Fruit fly (Drosophila melanogaster) whole organism, embryonic: ENCODE data around the gene Syt12.

Experiments
- CG10274 ChIP-seq: fragments of 200-800 bp; sonication (Bioruptor generic); optimal IDR thresholded peaks from 3 replicates; lab custom pipeline; 2017; ENCODE audit warnings: missing biosample characterization, mild to moderate bottlenecking, missing genetic modification characterization
- CG10543 ChIP-seq: fragments of 200-800 bp; sonication (Bioruptor generic); optimal IDR thresholded peaks from 3 replicates; lab custom pipeline; 2017; ENCODE audit warnings: missing biosample characterization, mild to moderate bottlenecking, missing genetic modification characterization, moderate library complexity
- CG10565 ChIP-seq: fragments of 200-800 bp; sonication (Bioruptor generic); optimal IDR thresholded peaks from 3 replicates; lab custom pipeline; 2016; ENCODE audit warnings: missing biosample characterization, mild to moderate bottlenecking, missing genetic modification characterization
- CG10654 ChIP-seq: fragments of 200-800 bp; sonication (Bioruptor generic); optimal IDR thresholded peaks from 2 replicates; lab custom pipeline; 2016; ENCODE audit warnings: missing biosample characterization, missing genetic modification characterization
- CG10959 ChIP-seq: fragments of 200-800 bp; sonication (Bioruptor generic); IDR thresholded peaks from 2 replicates; pipeline ENCODE4 v1.3.6; 2022; ENCODE audit warnings: missing biosample characterization, missing genetic modification characterization
- CG12942 ChIP-seq: fragments of 200-800 bp; sonication (Bioruptor generic); optimal IDR thresholded peaks from 3 replicates; lab custom pipeline; 2016; ENCODE audit warnings: missing biosample characterization, missing genetic modification characterization
- CG14667 ChIP-seq: fragments of 200-800 bp; sonication (Bioruptor generic); IDR thresholded peaks from 2 replicates; pipeline ENCODE4 v1.3.6; 2022; ENCODE audit warnings: missing biosample characterization, missing genetic modification characterization
- CG15073 ChIP-seq: fragments of 200-800 bp; sonication (Bioruptor generic); optimal IDR thresholded peaks from 2 replicates; lab custom pipeline; 2016; ENCODE audit warnings: missing biosample characterization, missing genetic modification characterization
- CG15514 ChIP-seq: fragments of 200-800 bp; sonication (Bioruptor generic); optimal IDR thresholded peaks from 3 replicates; lab custom pipeline; 2017; ENCODE audit warnings: missing biosample characterization, missing genetic modification characterization, mild to moderate bottlenecking, moderate library complexity, missing genetic modification reagents
- CG15696 ChIP-seq: fragments of 200-800 bp; sonication (Bioruptor generic); optimal IDR thresholded peaks from 2 replicates; lab custom pipeline; 2019; ENCODE audit warnings: missing biosample characterization, mild to moderate bottlenecking, missing genetic modification characterization, moderate library complexity
- CG16813 ChIP-seq: fragments of 200-800 bp; sonication (Bioruptor generic); IDR thresholded peaks from 3 replicates; pipeline ENCODE4 v1.3.6; 2022; ENCODE audit warnings: missing biosample characterization, missing genetic modification characterization; ENCODE audit not compliant: partially characterized antibody
- CG2875 ChIP-seq: fragments of 200-800 bp; sonication (Bioruptor generic); optimal IDR thresholded peaks from 2 replicates; lab custom pipeline; 2017; ENCODE audit warnings: missing biosample characterization, mild to moderate bottlenecking, missing genetic modification characterization, missing genetic modification reagents
- CG2889 ChIP-seq: fragments of 200-800 bp; sonication (Bioruptor generic); IDR thresholded peaks from 3 replicates; pipeline ENCODE4 v1.3.6; 2022; ENCODE audit warnings: missing biosample characterization, missing genetic modification characterization
- CG31441 ChIP-seq: fragments of 200-800 bp; sonication (Bioruptor generic); IDR thresholded peaks from 2 replicates; pipeline ENCODE4 v1.3.6; 2022; ENCODE audit warnings: missing biosample characterization, missing genetic modification characterization
- CG3281 ChIP-seq: fragments of 200-800 bp; sonication (Bioruptor generic); optimal IDR thresholded peaks from 3 replicates; lab custom pipeline; 2017; ENCODE audit warnings: missing biosample characterization, mild to moderate bottlenecking, missing genetic modification characterization
- CG34376 ChIP-seq: fragments of 200-800 bp; sonication (Bioruptor generic); optimal IDR thresholded peaks from 2 replicates; lab custom pipeline; 2018; ENCODE audit warnings: missing biosample characterization, mild to moderate bottlenecking, missing genetic modification characterization
- CG4360 ChIP-seq: fragments of 200-800 bp; sonication (Bioruptor generic); IDR thresholded peaks from 2 replicates; pipeline ENCODE4 v1.3.6; 2022; ENCODE audit warnings: missing biosample characterization, missing genetic modification characterization
- CG8089 ChIP-seq: fragments of 200-800 bp; sonication (Bioruptor generic); optimal IDR thresholded peaks from 3 replicates; lab custom pipeline; 2016; ENCODE audit warnings: missing biosample characterization, missing genetic modification characterization
- ERR ChIP-seq: fragments of 200-800 bp; sonication (Bioruptor generic); optimal IDR thresholded peaks from 2 replicates; lab custom pipeline; 2016; ENCODE audit warnings: missing biosample characterization, missing genetic modification characterization
- HLH3B ChIP-seq: fragments of 200-800 bp; sonication (Bioruptor generic); IDR thresholded peaks from 2 replicates; pipeline ENCODE4 v1.3.6; 2022; ENCODE audit warnings: missing biosample characterization, missing genetic modification characterization
- HLH54F ChIP-seq: fragments of 200-800 bp; sonication (Bioruptor generic); optimal IDR thresholded peaks from 3 replicates; lab custom pipeline; 2016; ENCODE audit warnings: missing biosample characterization, missing genetic modification characterization
- Kr ChIP-seq: fragments of 200-800 bp; sonication (Bioruptor generic); optimal IDR thresholded peaks from 2 replicates; lab custom pipeline; 2017; ENCODE audit warnings: missing biosample characterization, mild to moderate bottlenecking, missing genetic modification characterization
- Med ChIP-seq: fragments of 200-800 bp; sonication (Bioruptor generic); peaks from one replicate; lab custom pipeline; 2016; ENCODE audit warnings: missing biosample characterization, missing genetic modification characterization, mild to moderate bottlenecking, inconsistent platforms, moderate library complexity
- Side ChIP-seq: fragments of 200-800 bp; sonication (Bioruptor generic); optimal IDR thresholded peaks from 2 replicates; lab custom pipeline; 2016; ENCODE audit warnings: missing biosample characterization, missing genetic modification characterization
- Sox102F ChIP-seq: fragments of 200-800 bp; sonication (Bioruptor generic); optimal IDR thresholded peaks from 2 replicates; lab custom pipeline; 2018; ENCODE audit warnings: missing biosample characterization, mild to moderate bottlenecking, missing genetic modification characterization, moderate library complexity
- chinmo ChIP-seq: fragments of 200-800 bp; sonication (Bioruptor generic); IDR thresholded peaks from 4 replicates; pipeline ENCODE4 v1.3.6; 2022; ENCODE audit warnings: missing biosample characterization, missing genetic modification characterization; ENCODE audit not compliant: partially characterized antibody
- chm ChIP-seq: fragments of 200-800 bp; sonication (Bioruptor generic); IDR thresholded peaks from 2 replicates; pipeline ENCODE4 v1.3.6; 2022; ENCODE audit warnings: missing biosample characterization, missing genetic modification characterization
- ci ChIP-seq: fragments of 200-800 bp; sonication (Bioruptor generic); IDR thresholded peaks from 3 replicates; pipeline ENCODE4 v1.3.6; 2022; ENCODE audit warnings: missing biosample characterization, missing genetic modification characterization
- en ChIP-seq: fragments of 200-800 bp; sonication (Bioruptor generic); optimal IDR thresholded peaks from 2 replicates; lab custom pipeline; 2016; ENCODE audit warnings: missing biosample characterization, missing genetic modification characterization
- eve ChIP-seq, 2 experiments: fragments of >200 bp; optimal IDR thresholded peaks; 2 replicates each; lab custom pipeline; 2017; ENCODE audit warnings: missing biosample characterization in 2 of 2, missing genetic modification characterization in 2 of 2
- ewg ChIP-seq: fragments of 200-800 bp; sonication (Bioruptor generic); optimal IDR thresholded peaks from 3 replicates; lab custom pipeline; 2017; ENCODE audit warnings: mild to moderate bottlenecking, missing biosample characterization, missing genetic modification reagents, missing genetic modification characterization
- fd64A ChIP-seq: fragments of 200-800 bp; sonication (Bioruptor generic); optimal IDR thresholded peaks from 3 replicates; lab custom pipeline; 2018; ENCODE audit warnings: missing biosample characterization, mild to moderate bottlenecking, missing genetic modification characterization
- gce ChIP-seq: fragments of 200-800 bp; sonication (Bioruptor generic); IDR thresholded peaks from 3 replicates; pipeline ENCODE4 v1.3.6; 2022; ENCODE audit warnings: missing biosample characterization, missing genetic modification characterization
- gcm ChIP-seq: fragments of 200-800 bp; sonication (Bioruptor generic); optimal IDR thresholded peaks from 2 replicates; lab custom pipeline; 2019; ENCODE audit warnings: missing biosample characterization, mild to moderate bottlenecking, missing genetic modification characterization, moderate library complexity
- gro ChIP-seq: fragments of 200-800 bp; sonication (Bioruptor generic); optimal IDR thresholded peaks from 2 replicates; lab custom pipeline; 2016; ENCODE audit warnings: missing biosample characterization, missing genetic modification characterization
- hbn ChIP-seq: fragments of 200-800 bp; sonication (Bioruptor generic); IDR thresholded peaks from 2 replicates; pipeline ENCODE4 v1.3.6; 2022; ENCODE audit warnings: missing biosample characterization, missing genetic modification characterization; ENCODE audit not compliant: partially characterized antibody
- her ChIP-seq: fragments of 200-800 bp; sonication (Bioruptor generic); optimal IDR thresholded peaks from 2 replicates; lab custom pipeline; 2016; ENCODE audit warnings: missing biosample characterization, missing genetic modification characterization
- lilli ChIP-seq: fragments of 200-800 bp; sonication (Bioruptor generic); optimal IDR thresholded peaks from 3 replicates; lab custom pipeline; 2016; ENCODE audit warnings: missing biosample characterization, missing genetic modification characterization
- nerfin-1 ChIP-seq: fragments of 200-800 bp; sonication (Bioruptor generic); optimal IDR thresholded peaks from 3 replicates; lab custom pipeline; 2019; ENCODE audit warnings: missing biosample characterization, mild to moderate bottlenecking, missing genetic modification characterization, moderate library complexity
- nmo ChIP-seq: fragments of 200-800 bp; sonication (Bioruptor generic); optimal IDR thresholded peaks from 2 replicates; lab custom pipeline; 2018; ENCODE audit warnings: missing biosample characterization, mild to moderate bottlenecking, missing genetic modification characterization, moderate library complexity
- pho ChIP-seq: fragments of 200-800 bp; sonication (Bioruptor generic); optimal IDR thresholded peaks from 2 replicates; lab custom pipeline; 2016; ENCODE audit warnings: missing biosample characterization, missing genetic modification characterization
- prd ChIP-seq, 3 experiments: fragments of >200 bp in 2 of 3; fragments of 200-800 bp in 1 of 3; sonication (Bioruptor generic) in 1 of 3; optimal IDR thresholded peaks in 2 of 3; IDR thresholded peaks in 1 of 3; 2 replicates in 2 of 3; 3 replicates in 1 of 3; pipeline versions ENCODE4 v1.3.6 to Lab custom; 2017 to 2022; ENCODE audit warnings: missing biosample characterization in 1 of 3, missing genetic modification characterization in 1 of 3
- ro ChIP-seq: fragments of 200-800 bp; sonication (Bioruptor generic); IDR thresholded peaks from 2 replicates; pipeline ENCODE4 v1.3.6; 2022; ENCODE audit warnings: missing biosample characterization, missing genetic modification characterization
- sob ChIP-seq: fragments of 200-800 bp; sonication (Bioruptor generic); IDR thresholded peaks from 2 replicates; pipeline ENCODE4 v1.3.6; 2022; ENCODE audit warnings: missing biosample characterization, missing genetic modification characterization
- sug ChIP-seq: fragments of 200-800 bp; optimal IDR thresholded peaks from 2 replicates; lab custom pipeline; 2019; ENCODE audit warnings: missing biosample characterization, mild to moderate bottlenecking, missing genetic modification characterization, moderate library complexity
- tll ChIP-seq, 2 experiments: fragments of 200-800 bp in 1 of 2; fragments of >200 bp in 1 of 2; sonication (Bioruptor generic) in 1 of 2; optimal IDR thresholded peaks; 2 replicates each; lab custom pipeline; 2017 to 2019; ENCODE audit warnings: missing biosample characterization in 2 of 2, missing genetic modification characterization in 2 of 2, mild to moderate bottlenecking in 1 of 2, moderate library complexity in 1 of 2
- tna ChIP-seq: fragments of 200-800 bp; sonication (Bioruptor generic); IDR thresholded peaks from 2 replicates; pipeline ENCODE4 v1.3.6; 2022; ENCODE audit warnings: missing biosample characterization, missing genetic modification characterization; ENCODE audit not compliant: partially characterized antibody
- usp ChIP-seq: fragments of >200 bp; optimal IDR thresholded peaks from 2 replicates; lab custom pipeline; 2017; ENCODE audit warnings: missing biosample characterization, missing genetic modification characterization
- wor ChIP-seq: fragments of 200-800 bp; sonication (Bioruptor generic); IDR thresholded peaks from 2 replicates; pipeline ENCODE4 v1.3.6; 2022; ENCODE audit warnings: missing biosample characterization, missing genetic modification characterization

Syt12 gene

DNA sequence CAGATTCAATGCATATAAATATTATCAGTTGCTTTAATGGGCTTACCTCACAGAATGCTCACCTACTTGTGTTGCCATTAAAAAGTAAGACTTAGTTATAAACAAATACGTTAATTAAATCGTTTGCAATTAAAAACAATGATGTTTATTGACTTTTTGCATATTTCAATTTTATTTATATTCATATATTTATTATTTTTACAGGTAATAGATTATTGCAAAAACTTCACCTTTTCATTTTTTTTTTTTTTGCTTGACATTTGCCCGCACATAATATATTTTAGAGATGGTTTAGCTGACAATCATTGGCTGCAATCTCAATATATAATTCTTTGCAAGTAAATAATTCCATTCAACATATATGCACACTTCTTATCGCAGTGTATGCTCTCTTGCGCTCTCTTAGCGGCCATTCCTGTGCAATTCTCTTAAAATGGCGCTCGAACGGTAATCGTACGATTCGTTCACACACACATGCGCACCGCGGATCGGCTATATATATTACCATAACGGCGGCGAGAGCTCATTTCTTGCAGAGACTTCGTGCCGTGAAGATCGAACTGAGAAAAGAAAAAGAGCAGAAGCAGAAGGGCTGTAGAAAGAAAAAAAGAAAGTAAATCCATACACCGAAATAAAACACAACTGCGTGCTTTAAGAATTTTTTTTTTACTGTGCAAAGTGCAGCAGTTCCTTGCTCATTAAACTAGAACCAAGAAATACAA lies 37.5 kb downstream of the Syt12 start, which contains the start of gene Bcat (continued):
- TF ChIP-seq ewg (GFP tag; lab: Kevin White, UChicago) (peak; percentile 57), ro (GFP tag; lab: Robert Waterston, UW) (no peak), CG8089 (GFP tag; lab: Kevin White, UChicago) (no peak), gcm (GFP tag; lab: Kevin White, UChicago) (peak; percentile 28), ERR (GFP tag; lab: Kevin White, UChicago) (no peak), wor (no peak), her (GFP tag; lab: Kevin White, UChicago) (no peak), sob (GFP tag; lab: Robert Waterston, UW) (no peak), CG2889 (GFP tag; lab: Robert Waterston, UW) (0 out of 3 replicates have a peak, but pooled peaks have one; percentile 39), Side (GFP tag; lab: Kevin White, UChicago) (no peak), fd64A (GFP tag; lab: Kevin White, UChicago) (no peak), Med (GFP tag; lab: Kevin White, UChicago) (peak; percentile 87), Kr (no peak), HLH3B (GFP tag; lab: Robert Waterston, UW) (peak; percentile 18; the same call in 1 of the 2 replicates), prd (optimal IDR thresholded peaks at IDR 0.05; lab: Kevin White, UChicago) (no peak), prd (GFP tag; IDR thresholded peaks at IDR 0.05; lab: Robert Waterston, UW) (peak; percentile 59; the same call in 1 of the 3 replicates), CG10274 (peak; percentile 77), chinmo (peak; percentile 68; the same call in 1 of the 4 replicates), pho (GFP tag; lab: Kevin White, UChicago) (peak; percentile 36), CG10654 (GFP tag; lab: Kevin White, UChicago) (peak; percentile 28), nmo (GFP tag; lab: Kevin White, UChicago) (peak; percentile 84), CG34376 (GFP tag; lab: Kevin White, UChicago) (peak; percentile 28), CG12942 (GFP tag; lab: Kevin White, UChicago) (peak; percentile 54), tll (GFP tag; optimal IDR thresholded peaks at IDR 0.05; lab: Kevin White, UChicago) (no peak), CG10543 (peak; percentile 78), CG4360 (GFP tag; lab: Robert Waterston, UW) (no peak), chm (GFP tag; lab: Robert Waterston, UW) (no peak), usp (GFP tag; lab: Kevin White, UChicago) (no peak), eve (GFP tag; optimal IDR thresholded peaks at IDR 0.05; lab: Kevin White, UChicago) (no peak), CG15073 (GFP tag; lab: Kevin White, UChicago) (no peak), HLH54F (peak; percentile 33), gro (GFP tag; lab: Kevin White, UChicago) (no peak), tna (no peak), CG31441 (peak; percentile 82), CG10959 (no peak), gce (GFP tag; lab: Robert Waterston, UW) (0 out of 3 replicates have a peak, but pooled peaks have one; percentile 17), Sox102F (GFP tag; lab: Kevin White, UChicago) (peak; percentile 78), CG10565 (GFP tag; lab: Kevin White, UChicago) (no peak), lilli (GFP tag; lab: Kevin White, UChicago) (peak; percentile 43), CG15514 (no peak), en (GFP tag; lab: Kevin White, UChicago) (no peak), CG3281 (peak; percentile 85), CG16813 (GFP tag; lab: Robert Waterston, UW) (no peak), CG15696 (no peak), hbn (GFP tag; lab: Robert Waterston, UW) (no peak), CG2875 (GFP tag; lab: Kevin White, UChicago) (peak; percentile 9), nerfin-1 (tag; lab: Kevin White, UChicago) (peak; percentile 23), ci (GFP tag; lab: Robert Waterston, UW) (peak; percentile 75; the same call in 2 of the 3 replicates), sug (tag; lab: Kevin White, UChicago) (peak; percentile 18), CG14667 (GFP tag; lab: Robert Waterston, UW) (no peak)
